Worm (Caenorhabditis elegans) whole organism, midembryonic: ENCODE results near the gene gcy-13.

Source experiments
- klf-2 ChIP-seq: fragments of 200-800 bp; sonication (Bioruptor generic); conservative IDR thresholded peaks from 2 replicates; pipeline ENCODE4 v1.3.6; 2022; ENCODE audit warnings: missing genetic modification reagents, missing genetic modification characterization, missing compliant biosample characterization
- ref-1 ChIP-seq: fragments of 200-800 bp; sonication (Bioruptor generic); conservative IDR thresholded peaks from 2 replicates; pipeline ENCODE4 v1.3.6; 2022; ENCODE audit warnings: missing genetic modification reagents, missing genetic modification characterization, missing compliant biosample characterization
- tab-1 ChIP-seq: fragments of 200-800 bp; sonication (Bioruptor generic); IDR thresholded peaks from 2 replicates; pipeline ENCODE4 v1.3.6; 2022; ENCODE audit warnings: missing genetic modification characterization, missing compliant biosample characterization

DNA sequence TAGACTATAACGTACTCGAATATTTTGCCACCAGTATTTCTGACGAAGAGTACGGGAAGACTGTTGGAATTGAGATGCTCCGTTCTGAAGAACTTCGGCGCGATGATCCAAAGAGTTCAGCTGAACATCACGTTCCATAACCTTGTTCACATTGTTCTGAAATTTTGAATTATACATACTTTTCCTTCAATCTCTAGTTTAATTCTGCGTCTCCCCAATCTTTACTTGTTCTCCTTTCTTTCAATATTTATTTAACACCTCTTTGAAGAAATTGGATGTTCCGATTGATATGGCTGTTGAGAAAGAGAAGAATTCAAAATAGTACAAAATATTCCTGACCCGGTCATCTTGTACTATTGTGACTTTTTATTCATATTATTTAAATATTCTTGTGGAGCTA lies 24.5 kb downstream of the gcy-13 start, which contains the start of gene F23H12.3:
- TF ChIP-seq ref-1, result no peak
- no peak for TF ChIP-seq tab-1 (GFP tag; lab: Robert Waterston, UW)
- no peak for TF ChIP-seq klf-2 (GFP tag; lab: Robert Waterston, UW)
